Worm (Caenorhabditis elegans) whole organism, L2 larva: Measurements from ENCODE around the gene ufm-1.

Experiments
- F13H6.1 ChIP-seq: sonication (generic microtip); optimal IDR thresholded peaks from 2 replicates; lab custom pipeline; 2016; ENCODE audit warnings: missing genetic modification characterization, missing compliant biosample characterization
- elt-3 ChIP-seq: sonication (generic microtip); optimal IDR thresholded peaks from 2 replicates; lab custom pipeline; 2017; ENCODE audit warnings: missing biosample characterization, missing genetic modification characterization
- lsy-2 ChIP-seq, 2 experiments: fragments of 150-350 bp in 1 of 2; sonication (generic microtip) in 1 of 2; optimal IDR thresholded peaks; 2 replicates each; lab custom pipeline; 2014 to 2017; ENCODE audit warnings: missing biosample characterization in 2 of 2, missing genetic modification characterization in 2 of 2
- unc-39 ChIP-seq: fragments of 150-350 bp; optimal IDR thresholded peaks from 2 replicates; lab custom pipeline; 2014; ENCODE audit warnings: missing biosample characterization, missing genetic modification characterization
- unc-55 ChIP-seq: fragments of 150-350 bp; sonication (generic microtip); optimal IDR thresholded peaks from 3 replicates; lab custom pipeline; 2014; ENCODE audit warnings: missing biosample characterization, missing genetic modification reagents, missing genetic modification characterization
- unc-62 ChIP-seq: fragments of 150-350 bp; optimal IDR thresholded peaks from 2 replicates; lab custom pipeline; 2014; ENCODE audit warnings: missing biosample characterization, missing genetic modification reagents, missing genetic modification characterization

ce11 chrIII:7865238-7865761 lies 6.5 kb downstream of the ufm-1 start, which contains the start of gene slc-17.3:
- no peak for TF ChIP-seq F13H6.1 (tag; lab: Kevin White, UChicago)
- no peak for TF ChIP-seq unc-62
- no peak for TF ChIP-seq elt-3 (tag; lab: Kevin White, UChicago)
- no peak for TF ChIP-seq lsy-2 (tag; optimal IDR thresholded peaks at IDR 0.05; lab: Kevin White, UChicago)
- no peak for TF ChIP-seq unc-55
- no peak for TF ChIP-seq unc-39
